Fruit fly (Drosophila melanogaster) Kc167 (cell line): ENCODE measurements around the gene Eig71Ea.

Source experiments
- Myc ChIP-seq: fragments of >200 bp; optimal IDR thresholded peaks from 2 replicates; lab custom pipeline; 2017; ENCODE audit warnings: missing external identifiers
- Sin3A ChIP-seq: fragments of >200 bp; optimal IDR thresholded peaks from 2 replicates; lab custom pipeline; 2018; ENCODE audit warnings: missing external identifiers
- h ChIP-seq: fragments of >200 bp; optimal IDR thresholded peaks from 3 replicates; lab custom pipeline; 2018; ENCODE audit warnings: missing external identifiers
- insv ChIP-seq: fragments of >200 bp; optimal IDR thresholded peaks from 3 replicates; lab custom pipeline; 2018; ENCODE audit warnings: missing external identifiers
- psq ChIP-seq: fragments of >200 bp; optimal IDR thresholded peaks from 2 replicates; lab custom pipeline; 2017; ENCODE audit warnings: missing external identifiers
- ttk ChIP-seq: sonication (Bioruptor generic); optimal IDR thresholded peaks from 2 replicates; lab custom pipeline; 2017; ENCODE audit warnings: missing external identifiers

Eig71Ea gene

DNA sequence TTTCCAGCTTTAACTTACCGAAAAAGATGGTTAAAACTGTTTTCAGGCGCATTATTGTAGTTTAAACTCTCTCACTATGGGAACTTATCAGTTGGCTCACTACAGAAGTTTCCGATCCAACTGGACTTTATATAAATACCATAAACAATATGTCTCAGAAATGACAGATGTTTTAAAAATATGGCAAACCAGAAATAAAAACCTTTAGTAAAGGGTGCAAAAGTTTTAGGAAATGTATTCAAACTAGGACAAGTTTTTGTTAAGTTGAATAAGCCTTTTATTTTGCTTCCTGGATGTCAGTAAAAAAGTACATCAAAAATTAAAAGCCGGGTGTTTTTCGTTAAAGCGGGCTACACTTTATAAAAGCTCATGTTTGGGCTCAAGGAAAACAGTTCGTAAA is at the start of gene Eig71Ea, which contains the start of gene Eig71Eb:
Gene Eig71Ea, minus strand, starts transcription at position 101 of the 400 bp plus-strand sequence.
Gene Eig71Eb, plus strand, starts transcription at position 376 of the 400 bp plus-strand sequence.
- no peak for TF ChIP-seq h
- TF ChIP-seq psq (lab: Kevin White, UChicago): no peak
- no peak for TF ChIP-seq Sin3A (lab: Kevin White, UChicago)
- TF ChIP-seq Myc (lab: Kevin White, UChicago): no peak
- no peak for TF ChIP-seq ttk
- TF ChIP-seq insv (lab: Kevin White, UChicago): no peak

DNA sequence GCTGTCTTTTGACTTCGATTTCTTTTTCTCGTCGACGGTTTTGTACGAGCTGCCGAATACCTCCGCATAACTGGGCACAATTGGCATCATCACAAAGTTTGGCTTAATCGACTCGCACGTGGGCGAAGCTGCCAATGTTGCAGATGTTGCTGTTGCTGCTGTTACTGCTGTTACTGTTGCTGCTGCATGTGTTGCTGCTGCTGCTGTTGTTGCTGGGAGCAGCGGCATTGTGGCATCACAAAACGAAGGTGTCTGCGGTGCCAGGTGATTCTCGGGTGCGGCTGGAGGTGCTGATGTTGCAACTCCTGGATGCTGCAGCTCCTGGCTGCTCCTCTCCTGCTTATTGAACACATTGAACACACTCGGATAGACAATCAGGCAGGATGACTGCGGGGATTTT is 48.5 kb upstream of the Eig71Ea start:
- TF ChIP-seq Myc (lab: Kevin White, UChicago) (no peak), insv (lab: Kevin White, UChicago) (no peak), ttk (no peak), psq (lab: Kevin White, UChicago) (no peak), Sin3A (lab: Kevin White, UChicago) (no peak)

DNA sequence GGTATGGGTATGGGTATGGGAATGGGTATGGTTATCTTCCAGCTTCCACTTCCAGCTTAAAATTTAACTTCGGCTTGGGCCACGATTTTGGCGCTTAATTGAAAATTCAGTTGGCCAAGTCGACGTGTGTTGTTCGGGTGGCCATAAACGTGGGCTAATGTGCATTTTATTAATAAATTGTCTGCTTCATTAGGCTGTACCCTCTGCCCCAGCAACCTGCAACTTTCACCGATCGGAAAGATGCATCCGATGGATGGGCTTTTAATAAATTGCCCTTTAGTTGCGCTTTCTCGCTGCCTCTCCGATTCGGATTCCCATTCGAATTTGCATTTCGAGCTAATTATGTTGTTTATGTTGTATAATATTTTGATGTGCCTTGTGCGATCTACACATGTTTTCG is 45.7 kb upstream of the Eig71Ea start:
- TF ChIP-seq insv (lab: Kevin White, UChicago) (no peak), Sin3A (lab: Kevin White, UChicago) (no peak), psq (lab: Kevin White, UChicago) (no peak), Myc (lab: Kevin White, UChicago) (no peak), ttk (no peak), h (no peak)

DNA sequence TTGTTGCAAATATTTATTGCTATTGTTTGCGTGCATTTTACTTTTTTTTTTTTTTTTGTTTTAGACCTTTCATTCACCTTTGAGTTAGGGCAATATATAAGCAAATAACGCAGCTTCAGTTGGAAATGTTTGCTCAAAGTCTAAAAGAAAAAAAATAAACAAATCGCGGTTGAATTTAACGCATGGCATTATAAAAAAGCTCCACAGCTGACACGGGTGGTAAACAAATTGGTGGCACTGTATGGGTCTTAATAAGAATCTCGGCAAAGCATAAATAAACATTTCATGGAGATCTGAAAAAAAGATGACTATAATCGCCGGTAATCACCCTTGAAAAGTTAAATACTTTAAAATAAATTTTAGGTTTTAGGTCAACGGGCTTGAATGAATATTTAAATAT is 44.9 kb upstream of the Eig71Ea start:
- no peak for TF ChIP-seq psq (lab: Kevin White, UChicago)
- TF ChIP-seq h: no peak

DNA sequence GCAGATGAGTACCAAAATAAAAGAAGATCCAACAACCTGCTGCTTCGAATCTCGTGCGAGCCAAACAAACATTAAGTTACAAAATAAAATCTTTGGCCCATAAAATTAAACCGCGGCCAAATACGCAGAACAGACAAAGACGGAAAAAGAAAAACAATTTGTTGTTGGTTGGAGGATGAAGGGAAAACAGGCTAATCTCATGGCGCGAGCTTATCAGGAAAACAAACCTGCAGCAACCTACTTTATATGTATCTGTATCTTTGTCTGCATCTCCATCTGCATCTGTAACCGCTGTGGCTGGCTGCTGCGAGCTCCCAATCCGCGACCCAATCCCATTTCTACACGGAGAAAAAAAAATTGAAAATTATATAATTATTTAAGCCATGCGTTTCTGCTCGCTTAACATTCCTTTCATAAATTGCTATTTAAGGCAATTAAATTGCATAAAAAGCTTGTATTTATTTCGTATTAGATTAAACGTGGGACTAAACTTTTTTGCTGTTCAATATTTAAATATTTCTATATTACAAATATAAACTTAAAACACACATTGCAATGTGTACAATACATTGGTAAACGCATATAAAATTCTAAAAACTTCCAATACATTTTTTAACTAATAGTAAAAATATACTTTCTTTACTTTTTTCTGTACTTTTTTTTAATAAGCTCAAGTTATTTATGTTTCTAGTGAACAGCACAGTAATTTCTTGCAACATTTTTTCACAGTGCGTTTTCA is 43.5 kb upstream of the Eig71Ea start:
- TF ChIP-seq Sin3A (lab: Kevin White, UChicago) (no peak), ttk (no peak), h (no peak), Myc (lab: Kevin White, UChicago) (no peak), insv (lab: Kevin White, UChicago) (no peak), psq (lab: Kevin White, UChicago) (no peak)

DNA sequence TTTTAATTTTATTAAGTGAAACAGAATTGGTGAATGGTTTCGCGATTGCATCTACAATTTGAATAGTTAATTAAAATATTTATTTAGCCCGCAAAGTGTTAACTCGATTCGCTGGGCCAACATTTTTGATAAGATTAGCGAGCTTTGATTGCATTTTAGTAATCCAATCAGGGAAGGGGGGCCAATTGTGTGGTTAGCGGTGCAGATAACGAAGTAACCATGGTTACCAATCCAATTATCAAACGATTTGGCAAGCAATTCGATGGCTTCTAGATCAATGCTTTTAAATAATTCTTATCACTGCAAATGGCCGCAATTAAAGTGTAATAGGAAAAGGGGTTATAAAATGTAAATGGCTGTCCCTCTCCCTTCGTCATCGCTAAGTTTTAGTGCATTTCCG is 42.9 kb upstream of the Eig71Ea start:
- TF ChIP-seq Myc (lab: Kevin White, UChicago) (no peak), ttk (no peak), Sin3A (lab: Kevin White, UChicago) (no peak), h (no peak), insv (lab: Kevin White, UChicago) (no peak), psq (lab: Kevin White, UChicago) (no peak)

DNA sequence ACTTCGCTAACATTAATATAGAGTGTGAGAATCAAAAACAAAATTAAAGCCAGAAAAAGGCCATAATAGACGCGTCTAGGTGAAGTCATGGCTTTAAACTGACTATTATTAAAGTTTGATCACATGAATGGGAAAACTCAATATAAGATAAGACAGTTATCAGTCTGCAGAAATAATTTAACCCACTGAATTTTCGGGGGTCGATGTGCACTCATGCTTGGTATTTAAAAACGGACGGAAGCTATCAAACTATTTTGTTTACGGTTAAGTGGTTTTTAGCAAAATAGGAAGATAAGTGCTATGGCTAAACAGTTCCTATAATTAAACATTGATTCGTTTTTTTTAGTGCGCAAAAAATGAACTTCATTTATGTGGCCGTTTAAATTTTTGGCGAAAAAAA is 42.5 kb upstream of the Eig71Ea start, which contains the start of gene CG34451:
Gene CG34451, minus strand, starts transcription at position 101 of the 400 bp plus-strand sequence.
- no peak for TF ChIP-seq ttk
- no peak for TF ChIP-seq psq (lab: Kevin White, UChicago)
- no peak for TF ChIP-seq Myc (lab: Kevin White, UChicago)
- no peak for TF ChIP-seq insv (lab: Kevin White, UChicago)
- no peak for TF ChIP-seq Sin3A (lab: Kevin White, UChicago)
- TF ChIP-seq h: no peak

DNA sequence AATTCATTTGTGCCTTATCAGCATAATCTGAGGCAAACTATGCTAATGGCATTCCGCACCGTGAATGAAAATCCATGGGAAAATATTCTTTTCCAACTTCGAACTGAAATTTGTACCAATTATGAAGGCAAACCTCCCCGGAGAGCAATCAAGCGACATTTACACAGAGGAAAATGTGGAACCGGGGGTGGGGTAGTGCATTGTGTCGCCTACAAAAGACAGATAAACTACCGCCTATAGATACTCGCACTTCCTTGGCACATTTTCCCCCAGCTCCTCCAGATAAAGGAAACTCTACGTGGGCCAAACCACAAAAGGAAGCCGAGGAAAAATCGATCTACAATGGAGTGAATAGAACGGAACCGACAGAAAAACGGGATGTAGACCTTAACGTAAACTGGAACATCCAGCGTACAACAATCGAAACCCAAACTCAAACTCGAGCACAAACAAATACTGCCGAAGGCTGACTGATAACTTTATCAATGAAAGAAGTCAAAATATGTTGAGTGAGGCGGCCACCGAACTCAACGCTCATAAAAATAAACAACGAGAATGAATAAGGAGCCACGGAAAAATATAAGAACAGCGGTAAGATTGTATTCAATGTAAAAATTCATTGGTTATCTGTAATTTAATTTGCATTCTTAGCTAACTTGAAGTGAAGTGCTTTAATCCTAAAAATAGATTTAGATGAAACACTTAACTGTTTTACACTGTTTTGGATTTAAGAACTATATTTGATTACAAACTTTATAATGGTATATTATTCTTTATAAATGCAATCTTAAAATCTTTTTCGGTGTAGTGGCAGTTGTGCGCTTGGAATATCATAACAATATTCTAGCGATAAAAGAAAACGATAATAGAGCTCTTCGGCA is 41.5 kb upstream of the Eig71Ea start:
- TF ChIP-seq h (no peak), ttk (no peak), Sin3A (lab: Kevin White, UChicago) (no peak), insv (lab: Kevin White, UChicago) (no peak)

DNA sequence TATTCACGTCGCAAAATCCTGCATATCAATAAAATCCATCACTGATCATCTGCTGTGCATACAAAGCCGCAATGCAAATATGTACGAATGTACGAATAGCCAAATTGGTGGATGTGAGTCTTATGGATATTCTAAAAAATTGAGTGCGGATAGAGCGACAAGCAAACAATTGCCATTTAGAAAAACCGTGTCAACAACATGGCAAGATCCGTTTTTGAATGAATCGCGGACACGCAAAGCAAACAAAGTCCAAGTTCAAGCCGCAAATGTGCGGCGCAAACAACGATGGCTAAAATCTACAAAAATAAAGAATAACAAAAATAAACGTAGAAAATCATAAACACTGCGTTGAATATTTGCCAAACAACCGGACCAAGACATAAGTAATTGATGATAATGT is 40.1 kb upstream of the Eig71Ea start:
- no peak for TF ChIP-seq Sin3A (lab: Kevin White, UChicago)
- TF ChIP-seq psq (lab: Kevin White, UChicago): no peak
- no peak for TF ChIP-seq insv (lab: Kevin White, UChicago)
- no peak for TF ChIP-seq Myc (lab: Kevin White, UChicago)
- no peak for TF ChIP-seq ttk
- TF ChIP-seq h: no peak

DNA sequence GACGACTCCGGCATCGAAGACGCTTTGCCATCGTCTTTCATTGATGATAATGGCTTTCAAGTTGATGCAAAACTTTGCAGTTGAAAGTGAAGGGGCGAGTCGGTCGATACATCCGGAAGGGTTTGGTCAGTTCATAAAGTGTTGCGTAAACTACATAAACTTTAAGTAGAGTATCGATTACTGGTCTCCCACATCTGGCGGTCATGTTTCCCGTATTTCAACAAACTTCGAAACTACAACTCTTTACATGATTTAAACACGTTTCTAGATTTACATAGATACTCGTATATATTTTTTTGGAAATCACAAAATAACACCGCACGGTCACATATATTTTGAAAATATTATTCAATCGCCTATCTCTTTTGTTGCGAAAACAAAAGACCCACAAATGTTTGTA is 38.3 kb upstream of the Eig71Ea start, which contains the start of gene CG34452:
Gene CG34452, minus strand, starts transcription at position 101 of the 400 bp plus-strand sequence.
- TF ChIP-seq ttk: no peak
- TF ChIP-seq Myc (lab: Kevin White, UChicago): no peak
- no peak for TF ChIP-seq Sin3A (lab: Kevin White, UChicago)
- no peak for TF ChIP-seq insv (lab: Kevin White, UChicago)
- no peak for TF ChIP-seq h
- TF ChIP-seq psq (lab: Kevin White, UChicago): no peak

DNA sequence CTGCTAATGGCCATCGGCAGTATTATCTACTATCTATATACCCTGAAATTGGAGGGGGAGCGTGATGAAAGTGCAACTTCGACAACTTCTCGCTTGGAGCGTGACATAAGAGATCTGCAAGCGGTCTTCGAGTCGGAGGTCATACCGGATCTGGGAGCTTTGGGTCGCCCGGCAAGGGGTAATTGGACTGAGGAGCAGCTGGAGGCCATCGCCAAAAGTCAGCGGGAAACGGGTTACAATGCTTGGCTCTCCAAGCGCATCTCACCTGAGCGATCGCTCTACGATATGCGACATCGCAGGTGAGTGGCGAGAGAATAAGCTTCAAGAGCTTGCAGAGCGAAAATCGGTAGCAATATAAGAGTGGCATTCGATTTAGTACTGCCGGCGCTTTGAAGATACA is 34.6 kb upstream of the Eig71Ea start:
- no peak for TF ChIP-seq Myc (lab: Kevin White, UChicago)
- TF ChIP-seq h: no peak
- TF ChIP-seq ttk: no peak
- TF ChIP-seq Sin3A (lab: Kevin White, UChicago): no peak
- TF ChIP-seq psq (lab: Kevin White, UChicago): no peak
- TF ChIP-seq insv (lab: Kevin White, UChicago): no peak

DNA sequence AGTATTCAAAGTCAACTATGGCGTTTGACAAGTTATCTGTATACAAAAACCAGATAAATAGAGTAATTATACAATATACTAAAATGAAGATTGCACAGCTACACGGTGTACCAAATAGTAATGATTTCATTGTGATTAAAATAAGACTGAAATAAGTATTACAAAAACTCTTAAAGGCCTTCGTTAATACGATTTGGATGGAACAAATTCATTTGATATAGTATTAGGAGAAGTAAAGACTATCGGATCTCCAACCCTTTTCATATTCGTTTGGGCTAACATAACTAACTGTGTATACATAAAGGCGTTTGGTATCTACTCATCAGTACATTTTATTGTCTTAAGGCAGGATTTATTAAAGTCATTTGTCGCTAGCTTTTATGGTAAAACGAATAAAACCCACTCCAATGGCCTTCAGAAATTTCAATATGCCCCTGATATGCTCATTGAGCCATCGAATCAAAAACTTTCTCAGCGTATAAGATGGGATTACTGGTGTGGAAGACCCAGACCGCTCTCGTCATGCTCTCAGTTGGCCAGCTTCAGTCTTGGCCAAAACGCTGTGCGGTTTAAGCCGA is 34.0 kb upstream of the Eig71Ea start, which contains the start of the genes CG7579 and Pgant8:
Gene CG7579, minus strand, starts transcription at position 101 of the 578 bp plus-strand sequence.
Gene Pgant8, plus strand, starts transcription at position 528 of the 578 bp plus-strand sequence.
- TF ChIP-seq insv (lab: Kevin White, UChicago): no peak
- TF ChIP-seq h: no peak
- no peak for TF ChIP-seq Myc (lab: Kevin White, UChicago)
- no peak for TF ChIP-seq Sin3A (lab: Kevin White, UChicago)
- TF ChIP-seq psq (lab: Kevin White, UChicago): no peak
- TF ChIP-seq ttk: no peak
